Worm (Caenorhabditis elegans): ENCODE data around the gene gcn-1.

ce11 chrIII:2169445-2169844, 17.7 kb downstream of the gcn-1 start:
- TF ChIP-seq snpc-4 (tag; optimal IDR thresholded peaks at IDR 0.05) (no peak), cey-2 (tag; optimal IDR thresholded peaks at IDR 0.05; ENCODE audit: borderline replicate concordance, insufficient read depth) (peak; percentile 37), mxl-2 (GFP tag; conservative IDR thresholded peaks at IDR 0.05) (no peak), aha-1 (tag) (no peak), aly-2 (tag; optimal IDR thresholded peaks at IDR 0.05) (no peak), mdl-1 (tag; optimal IDR thresholded peaks at IDR 0.05) (no peak), zag-1 (tag; optimal IDR thresholded peaks at IDR 0.05) (no peak), nhr-6 (tag; optimal IDR thresholded peaks at IDR 0.05) (no peak), ceh-82 (tag; optimal IDR thresholded peaks at IDR 0.05) (no peak), lir-3 (tag; optimal IDR thresholded peaks at IDR 0.05) (no peak), nhr-77 (tag; optimal IDR thresholded peaks at IDR 0.05) (peak; percentile 33), saeg-2 (GFP tag; IDR thresholded peaks at IDR 0.05) (no peak)
